Worm (Caenorhabditis elegans): ENCODE data around the gene F09B12.3.

F09B12.3 gene

ce11 chrX:15112172-15112571 is 14.4 kb upstream of the F09B12.3 start:
- TF ChIP-seq pha-4 (tag; optimal IDR thresholded peaks at IDR 0.05) (no peak), unc-86 (tag; optimal IDR thresholded peaks at IDR 0.05) (no peak), che-1 (tag; optimal IDR thresholded peaks at IDR 0.05) (no peak), sox-2 (GFP tag; IDR thresholded peaks at IDR 0.05) (no peak), pqm-1 (tag; optimal IDR thresholded peaks at IDR 0.05) (no peak), odd-2 (tag; optimal IDR thresholded peaks at IDR 0.05) (no peak), npax-4 (tag; optimal IDR thresholded peaks at IDR 0.05) (no peak), hlh-15 (tag; optimal IDR thresholded peaks at IDR 0.05) (no peak), ets-4 (tag; optimal IDR thresholded peaks at IDR 0.05) (no peak), madf-2 (tag; optimal IDR thresholded peaks at IDR 0.05) (no peak), rnt-1 (tag; optimal IDR thresholded peaks at IDR 0.05) (no peak), K09A11.1 (tag; optimal IDR thresholded peaks at IDR 0.05; ENCODE audit: insufficient read depth) (no peak), ceh-9 (tag; optimal IDR thresholded peaks at IDR 0.05) (no peak), ceh-24 (tag; optimal IDR thresholded peaks at IDR 0.05) (no peak), T23F11.4 (GFP tag; optimal IDR thresholded peaks at IDR 0.05) (no peak), ama-1 (optimal IDR thresholded peaks at IDR 0.05) (no peak), elt-2 (tag; optimal IDR thresholded peaks at IDR 0.05) (no peak)

DNA sequence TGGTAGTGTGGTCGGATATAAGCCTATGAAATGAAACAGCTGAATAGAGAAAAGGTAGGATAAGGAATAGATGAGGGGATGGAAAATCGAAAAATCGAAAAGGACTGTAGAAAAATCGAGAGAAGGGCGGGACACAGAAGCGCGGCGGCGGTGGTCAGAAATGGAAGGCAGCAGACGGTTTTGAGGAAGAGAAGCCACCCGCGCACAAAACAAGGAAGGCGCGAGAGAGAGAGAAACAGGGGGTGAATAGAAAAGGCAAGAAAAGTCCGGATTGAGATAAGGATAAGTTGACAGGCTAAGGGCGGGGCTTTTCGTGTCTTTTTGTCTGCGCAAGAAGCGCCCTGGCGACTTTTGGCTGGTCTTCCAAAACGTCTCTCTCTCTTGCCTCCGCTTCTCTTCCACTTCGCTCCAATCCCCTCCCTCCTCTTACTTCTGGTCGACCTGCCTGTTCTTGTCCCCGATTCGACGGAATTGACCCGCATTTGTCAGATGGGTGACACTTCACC is 10.0 kb upstream of the F09B12.3 start, which contains the start of gene mlt-9:
Gene mlt-9 (minus strand): TSS at position 51 of the 506 bp plus-strand sequence.
- peak; percentile 18 for TF ChIP-seq C08G9.2 (tag; optimal IDR thresholded peaks at IDR 0.05)
- TF ChIP-seq ceh-45 (GFP tag; IDR thresholded peaks at IDR 0.05), result no peak
- TF ChIP-seq ceh-9 (tag; optimal IDR thresholded peaks at IDR 0.05), result no peak
- no peak for TF ChIP-seq ceh-6 (GFP tag; optimal IDR thresholded peaks at IDR 0.05)
- TF ChIP-seq sox-4 (tag; optimal IDR thresholded peaks at IDR 0.05), result no peak
- TF ChIP-seq elt-2 (tag; optimal IDR thresholded peaks at IDR 0.05), result no peak
- no peak for TF ChIP-seq fax-1 (tag; optimal IDR thresholded peaks at IDR 0.05)
- TF ChIP-seq ceh-24 (tag; optimal IDR thresholded peaks at IDR 0.05), result no peak
- TF ChIP-seq syd-9 (tag; optimal IDR thresholded peaks at IDR 0.05), result no peak
- no peak for TF ChIP-seq K02D7.2 (tag; optimal IDR thresholded peaks at IDR 0.05)
- peak; percentile 21 for TF ChIP-seq ref-2 (tag; optimal IDR thresholded peaks at IDR 0.05)
- no peak for TF ChIP-seq pha-4 (tag; optimal IDR thresholded peaks at IDR 0.05)
- peak; percentile 4 for TF ChIP-seq fkh-6 (tag; optimal IDR thresholded peaks at IDR 0.05)

DNA sequence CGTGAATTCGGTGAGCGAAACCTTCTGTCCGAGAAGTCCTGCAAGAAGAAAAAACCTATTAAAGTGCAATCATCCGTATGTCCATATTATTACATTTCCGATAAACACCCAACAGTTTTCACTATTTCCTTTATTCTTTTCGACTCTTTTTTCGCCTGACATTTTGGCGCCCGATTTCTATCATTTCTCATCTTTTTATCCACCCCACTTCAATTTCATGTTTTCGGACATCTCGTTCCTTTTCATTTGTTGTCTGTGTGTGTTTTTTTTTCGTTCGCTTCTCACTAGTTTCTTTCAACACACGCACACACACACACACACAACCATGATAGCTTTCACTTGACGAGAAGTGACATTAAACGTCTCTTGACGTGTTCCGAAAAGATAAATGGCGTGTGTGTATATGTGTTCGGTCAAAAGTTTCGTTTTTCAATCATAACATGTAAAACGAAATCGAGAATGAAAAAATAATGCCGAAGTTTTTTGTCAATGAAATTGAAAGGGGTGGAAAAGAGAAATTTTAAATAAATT is 7.3 kb upstream of the F09B12.3 start:
- TF ChIP-seq K02D7.2 (tag; optimal IDR thresholded peaks at IDR 0.05) (no peak), odd-2 (tag; optimal IDR thresholded peaks at IDR 0.05) (no peak), ets-4 (tag; optimal IDR thresholded peaks at IDR 0.05) (no peak), pag-3 (tag; optimal IDR thresholded peaks at IDR 0.05; ENCODE audit: borderline replicate concordance) (no peak), nhr-11 (tag; optimal IDR thresholded peaks at IDR 0.05) (no peak), eyg-1 (tag; optimal IDR thresholded peaks at IDR 0.05) (no peak), ceh-30 (tag; optimal IDR thresholded peaks at IDR 0.05) (no peak), pha-2 (tag; optimal IDR thresholded peaks at IDR 0.05) (no peak), ceh-24 (tag; optimal IDR thresholded peaks at IDR 0.05) (no peak), unc-86 (tag; optimal IDR thresholded peaks at IDR 0.05) (no peak), hlh-8 (tag; optimal IDR thresholded peaks at IDR 0.05) (no peak), ceh-6 (GFP tag; optimal IDR thresholded peaks at IDR 0.05) (no peak), nhr-232 (tag; optimal IDR thresholded peaks at IDR 0.05) (no peak), pax-1 (tag; optimal IDR thresholded peaks at IDR 0.05) (no peak), elt-2 (tag; optimal IDR thresholded peaks at IDR 0.05) (no peak)

DNA sequence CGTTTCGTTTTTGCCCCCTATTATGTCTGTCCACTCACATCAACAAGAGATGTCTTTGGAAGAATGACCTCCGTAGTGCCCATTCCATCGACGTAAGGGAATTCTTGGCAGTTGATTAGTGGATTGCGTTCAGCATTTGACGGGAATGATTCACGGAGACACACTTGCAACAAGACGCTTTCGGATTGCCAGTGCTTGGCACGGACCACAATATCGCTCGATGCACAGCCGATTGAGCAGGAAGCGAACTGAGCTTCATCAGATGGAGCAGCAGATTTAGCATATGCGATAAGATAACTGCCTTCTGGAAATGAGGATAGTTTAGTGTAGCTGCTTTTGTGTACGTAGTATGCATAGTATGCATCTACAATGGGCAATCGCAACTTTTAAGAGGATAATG is 5.7 kb upstream of the F09B12.3 start:
- TF ChIP-seq sox-2 (GFP tag; IDR thresholded peaks at IDR 0.05), result no peak
- no peak for TF ChIP-seq K02D7.2 (tag; optimal IDR thresholded peaks at IDR 0.05)
- TF ChIP-seq dmd-4 (tag; optimal IDR thresholded peaks at IDR 0.05; ENCODE audit: borderline replicate concordance), result no peak
- TF ChIP-seq hlh-6 (tag; optimal IDR thresholded peaks at IDR 0.05), result no peak
- no peak for TF ChIP-seq dve-1 (tag; optimal IDR thresholded peaks at IDR 0.05)
- TF ChIP-seq T23F11.4 (GFP tag; optimal IDR thresholded peaks at IDR 0.05), result no peak
- TF ChIP-seq lim-6 (tag; optimal IDR thresholded peaks at IDR 0.05), result no peak
- TF ChIP-seq pha-4 (tag; optimal IDR thresholded peaks at IDR 0.05), result no peak
- TF ChIP-seq hlh-30 (tag; optimal IDR thresholded peaks at IDR 0.05; ENCODE audit: insufficient read depth), result no peak
- no peak for TF ChIP-seq eyg-1 (tag; optimal IDR thresholded peaks at IDR 0.05)
- TF ChIP-seq tbx-7 (tag; optimal IDR thresholded peaks at IDR 0.05), result no peak
- no peak for TF ChIP-seq pros-1 (tag; optimal IDR thresholded peaks at IDR 0.05)
- TF ChIP-seq nhr-11 (tag; optimal IDR thresholded peaks at IDR 0.05), result no peak
- no peak for TF ChIP-seq ceh-31 (tag; optimal IDR thresholded peaks at IDR 0.05)
- no peak for TF ChIP-seq ceh-2 (tag; optimal IDR thresholded peaks at IDR 0.05)
- no peak for TF ChIP-seq ceh-19 (GFP tag; optimal IDR thresholded peaks at IDR 0.05)

Measured in whole organism, late embryonic.